Worm (Caenorhabditis elegans) whole organism, L3 larva: ENCODE results near the gene Y51H4A.1.

Source experiments
- R02D3.7 ChIP-seq: fragments of 150-350 bp; optimal IDR thresholded peaks from 2 replicates; lab custom pipeline; 2014; ENCODE audit warnings: missing biosample characterization, missing genetic modification characterization
- ZK546.5 ChIP-seq: sonication (generic microtip); optimal IDR thresholded peaks from 2 replicates; lab custom pipeline; 2017; ENCODE audit warnings: missing biosample characterization, missing genetic modification characterization
- aly-2 ChIP-seq: fragments of 150-350 bp; optimal IDR thresholded peaks from 2 replicates; lab custom pipeline; 2014; ENCODE audit warnings: missing biosample characterization, missing genetic modification characterization
- ama-1 ChIP-seq: fragments of 150-350 bp; optimal IDR thresholded peaks from 2 replicates; lab custom pipeline; 2018
- ceh-16 ChIP-seq: sonication (generic microtip); optimal IDR thresholded peaks from 2 replicates; lab custom pipeline; 2017; ENCODE audit warnings: missing biosample characterization, missing genetic modification characterization
- ceh-28 ChIP-seq: fragments of 150-350 bp; optimal IDR thresholded peaks from 2 replicates; lab custom pipeline; 2014; ENCODE audit warnings: missing biosample characterization, missing genetic modification reagents, missing genetic modification characterization
- ceh-82 ChIP-seq: fragments of 150-350 bp; optimal IDR thresholded peaks from 2 replicates; lab custom pipeline; 2014; ENCODE audit warnings: missing biosample characterization, missing genetic modification characterization
- ceh-9 ChIP-seq: sonication (generic microtip); optimal IDR thresholded peaks from 2 replicates; lab custom pipeline; 2018; ENCODE audit warnings: missing biosample characterization, missing genetic modification characterization
- daf-12 ChIP-seq: fragments of 150-350 bp; optimal IDR thresholded peaks from 2 replicates; lab custom pipeline; 2014; ENCODE audit warnings: missing biosample characterization, missing genetic modification reagents, missing genetic modification characterization
- egl-27 ChIP-seq: sonication (generic microtip); optimal IDR thresholded peaks from 4 replicates; lab custom pipeline; 2017; ENCODE audit warnings: missing biosample characterization, missing genetic modification reagents, missing genetic modification characterization
- egl-5 ChIP-seq: fragments of 150-350 bp; optimal IDR thresholded peaks from 2 replicates; lab custom pipeline; 2017; ENCODE audit warnings: missing biosample characterization, missing genetic modification reagents, missing genetic modification characterization, inconsistent platforms
- elt-1 ChIP-seq: fragments of 150-350 bp; optimal IDR thresholded peaks from 2 replicates; lab custom pipeline; 2014; ENCODE audit warnings: missing biosample characterization, missing genetic modification characterization
- elt-2 ChIP-seq: sonication (generic microtip); optimal IDR thresholded peaks from 2 replicates; lab custom pipeline; 2016; ENCODE audit warnings: missing genetic modification reagents, mild to moderate bottlenecking, missing genetic modification characterization, missing compliant biosample characterization
- elt-3 ChIP-seq, 3 experiments: fragments of 150-350 bp in 1 of 3; sonication (generic microtip) in 2 of 3; optimal IDR thresholded peaks; 2 replicates in 2 of 3; 4 replicates in 1 of 3; lab custom pipeline; 2014 to 2017; ENCODE audit warnings: missing biosample characterization in 3 of 3, missing genetic modification characterization in 3 of 3
- eor-1 ChIP-seq, 2 experiments: fragments of 150-350 bp; optimal IDR thresholded peaks; 2 replicates each; lab custom pipeline; 2014 to 2018; ENCODE audit warnings: missing biosample characterization in 2 of 2, missing genetic modification characterization in 2 of 2
- fkh-10 ChIP-seq: sonication (generic microtip); optimal IDR thresholded peaks from 2 replicates; lab custom pipeline; 2017; ENCODE audit warnings: missing biosample characterization, missing genetic modification reagents, missing genetic modification characterization
- fkh-2 ChIP-seq: fragments of 150-350 bp; optimal IDR thresholded peaks from 2 replicates; lab custom pipeline; 2014; ENCODE audit warnings: missing biosample characterization, missing genetic modification reagents, missing genetic modification characterization
- fos-1 ChIP-seq: fragments of 150-350 bp; optimal IDR thresholded peaks from 2 replicates; lab custom pipeline; 2014; ENCODE audit warnings: missing biosample characterization, missing genetic modification characterization
- hmg-11 ChIP-seq: sonication (generic microtip); optimal IDR thresholded peaks from 2 replicates; lab custom pipeline; 2016; ENCODE audit warnings: missing genetic modification characterization, missing compliant biosample characterization
- jun-1 ChIP-seq: fragments of 150-350 bp; optimal IDR thresholded peaks from 2 replicates; lab custom pipeline; 2014; ENCODE audit warnings: missing biosample characterization, missing genetic modification reagents, missing genetic modification characterization
- lin-15B ChIP-seq: fragments of 150-350 bp; optimal IDR thresholded peaks from 2 replicates; lab custom pipeline; 2014; ENCODE audit warnings: missing biosample characterization, missing genetic modification characterization
- lin-39 ChIP-seq: fragments of 150-350 bp; optimal IDR thresholded peaks from 2 replicates; lab custom pipeline; 2018; ENCODE audit warnings: missing biosample characterization, missing genetic modification reagents, missing genetic modification characterization
- lsy-12 ChIP-seq: sonication (generic microtip); optimal IDR thresholded peaks from 2 replicates; lab custom pipeline; 2016; ENCODE audit warnings: mild to moderate bottlenecking, missing genetic modification characterization, missing compliant biosample characterization
- mdl-1 ChIP-seq: fragments of 150-350 bp; optimal IDR thresholded peaks from 2 replicates; lab custom pipeline; 2014; ENCODE audit warnings: missing biosample characterization, missing genetic modification characterization
- mml-1 ChIP-seq: fragments of 150-350 bp; sonication (generic microtip); optimal IDR thresholded peaks from 3 replicates; lab custom pipeline; 2014; ENCODE audit warnings: missing biosample characterization, missing genetic modification characterization
- nfya-1 ChIP-seq: sonication (generic microtip); optimal IDR thresholded peaks from 2 replicates; lab custom pipeline; 2017; ENCODE audit warnings: missing genetic modification characterization, mild to moderate bottlenecking, missing compliant biosample characterization, antibody characterized with exemption, moderate library complexity; ENCODE audit not compliant: insufficient read depth
- nhr-11 ChIP-seq: fragments of 150-350 bp; optimal IDR thresholded peaks from 2 replicates; lab custom pipeline; 2014; ENCODE audit warnings: missing biosample characterization, missing genetic modification characterization
- nhr-12 ChIP-seq: fragments of 150-350 bp; optimal IDR thresholded peaks from 2 replicates; lab custom pipeline; 2014; ENCODE audit warnings: missing biosample characterization, missing genetic modification characterization
- nhr-23 ChIP-seq: fragments of 150-350 bp; optimal IDR thresholded peaks from 2 replicates; lab custom pipeline; 2014; ENCODE audit warnings: missing biosample characterization, missing genetic modification reagents, missing genetic modification characterization
- nhr-237 ChIP-seq: fragments of 150-350 bp; optimal IDR thresholded peaks from 2 replicates; lab custom pipeline; 2014; ENCODE audit warnings: missing biosample characterization, missing genetic modification characterization
- nhr-25 ChIP-seq: sonication (generic microtip); optimal IDR thresholded peaks from 2 replicates; lab custom pipeline; 2017; ENCODE audit warnings: missing biosample characterization, missing genetic modification characterization
- nhr-28 ChIP-seq: fragments of 150-350 bp; optimal IDR thresholded peaks from 2 replicates; lab custom pipeline; 2014; ENCODE audit warnings: missing biosample characterization, missing genetic modification characterization
- nhr-43 ChIP-seq: sonication (generic microtip); optimal IDR thresholded peaks from 2 replicates; lab custom pipeline; 2016; ENCODE audit warnings: mild to moderate bottlenecking, missing genetic modification characterization, missing compliant biosample characterization; ENCODE audit not compliant: poor library complexity, severe bottlenecking
- nhr-67 ChIP-seq: fragments of 150-350 bp; optimal IDR thresholded peaks from 2 replicates; lab custom pipeline; 2014; ENCODE audit warnings: missing biosample characterization, missing genetic modification characterization
- nhr-76 ChIP-seq: fragments of 150-350 bp; sonication (generic microtip); optimal IDR thresholded peaks from 5 replicates; lab custom pipeline; 2014; ENCODE audit warnings: missing biosample characterization, missing genetic modification characterization
- nhr-77 ChIP-seq: fragments of 150-350 bp; optimal IDR thresholded peaks from 2 replicates; lab custom pipeline; 2014; ENCODE audit warnings: missing biosample characterization, missing genetic modification characterization
- pha-4 ChIP-seq: fragments of 150-350 bp; optimal IDR thresholded peaks from 2 replicates; lab custom pipeline; 2014; ENCODE audit warnings: missing biosample characterization, missing genetic modification reagents, missing genetic modification characterization
- pqm-1 ChIP-seq: fragments of 150-350 bp; optimal IDR thresholded peaks from 2 replicates; lab custom pipeline; 2017; ENCODE audit warnings: missing biosample characterization, missing genetic modification characterization, inconsistent platforms
- sea-2 ChIP-seq: fragments of 150-350 bp; sonication (generic microtip); optimal IDR thresholded peaks from 4 replicates; lab custom pipeline; 2014; ENCODE audit warnings: missing biosample characterization, missing genetic modification reagents, missing genetic modification characterization
- skn-1 ChIP-seq: fragments of 150-350 bp; optimal IDR thresholded peaks from 2 replicates; lab custom pipeline; 2014; ENCODE audit warnings: missing biosample characterization, missing genetic modification characterization
- snpc-4 ChIP-seq: fragments of 150-350 bp; optimal IDR thresholded peaks from 2 replicates; lab custom pipeline; 2014; ENCODE audit warnings: missing biosample characterization, missing genetic modification characterization
- tbx-2 ChIP-seq: sonication (generic microtip); optimal IDR thresholded peaks from 2 replicates; lab custom pipeline; 2016; ENCODE audit warnings: mild to moderate bottlenecking, missing genetic modification characterization, missing compliant biosample characterization
- unc-39 ChIP-seq: sonication (generic microtip); optimal IDR thresholded peaks from 4 replicates; lab custom pipeline; 2017; ENCODE audit warnings: missing biosample characterization, missing genetic modification characterization
- unc-62 ChIP-seq: fragments of 150-350 bp; sonication (generic microtip); optimal IDR thresholded peaks from 4 replicates; lab custom pipeline; 2014; ENCODE audit warnings: missing biosample characterization, missing genetic modification reagents, missing genetic modification characterization
- zag-1 ChIP-seq: fragments of 150-350 bp; optimal IDR thresholded peaks from 2 replicates; lab custom pipeline; 2014; ENCODE audit warnings: missing biosample characterization, missing genetic modification characterization
- ztf-11 ChIP-seq: fragments of 150-350 bp; optimal IDR thresholded peaks from 2 replicates; lab custom pipeline; 2014; ENCODE audit warnings: missing biosample characterization, missing genetic modification characterization
- ztf-4 ChIP-seq: fragments of 150-350 bp; optimal IDR thresholded peaks from 2 replicates; lab custom pipeline; 2014; ENCODE audit warnings: missing biosample characterization, missing genetic modification characterization

The Y51H4A.1 gene

DNA sequence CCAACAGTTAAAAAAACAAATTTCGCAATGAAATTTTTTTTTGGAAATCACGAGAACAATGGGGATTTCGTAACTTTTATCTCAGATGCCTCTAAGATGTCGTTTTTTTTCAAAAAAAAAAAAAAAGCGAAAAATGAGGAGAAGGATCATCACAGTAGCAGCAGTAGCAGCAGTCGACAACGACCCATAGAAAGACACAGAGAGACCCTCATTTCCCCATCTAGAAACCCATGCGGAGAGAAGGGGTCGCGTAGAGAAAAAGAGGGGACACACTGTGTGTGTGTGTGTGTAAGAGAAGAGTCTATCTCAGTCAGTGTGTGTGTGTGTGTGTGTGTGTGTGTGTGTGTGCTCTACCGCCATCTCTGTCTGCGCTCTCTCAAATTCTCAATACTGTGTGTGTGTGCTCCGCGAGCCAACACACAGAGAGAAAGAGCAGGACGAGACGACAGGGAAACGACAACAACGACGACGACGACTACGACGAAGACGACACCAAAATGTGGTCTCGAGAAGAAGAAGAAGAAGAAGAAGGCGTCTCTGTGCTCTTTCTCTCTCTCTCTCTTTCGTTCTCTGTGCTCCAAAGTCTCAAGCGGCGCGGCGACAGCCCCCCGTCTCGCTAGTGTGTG, 14.4 kb upstream of the Y51H4A.1 start:
- TF ChIP-seq nhr-237 (tag; lab: Kevin White, UChicago): no peak
- no peak for TF ChIP-seq egl-27
- TF ChIP-seq tbx-2 (tag; lab: Kevin White, UChicago): peak; percentile 21
- TF ChIP-seq nhr-12 (tag; lab: Kevin White, UChicago): no peak
- no peak for TF ChIP-seq ZK546.5
- no peak for TF ChIP-seq aly-2 (tag; lab: Kevin White, UChicago)
- TF ChIP-seq snpc-4 (tag; lab: Kevin White, UChicago): peak; percentile 3
- TF ChIP-seq nhr-67 (tag; lab: Kevin White, UChicago): no peak
- no peak for TF ChIP-seq daf-12
- TF ChIP-seq nhr-28 (tag; lab: Kevin White, UChicago): no peak
- TF ChIP-seq nhr-23 (tag; lab: Kevin White, UChicago): no peak
- TF ChIP-seq ceh-9: no peak
- no peak for TF ChIP-seq fkh-2 (tag; lab: Kevin White, UChicago)
- TF ChIP-seq pha-4 (tag; lab: Kevin White, UChicago): peak; percentile 54
- peak; percentile 31 for TF ChIP-seq sea-2 (GFP tag; lab: Kevin White, UChicago)
- no peak for TF ChIP-seq nhr-77 (tag; lab: Kevin White, UChicago)
- no peak for TF ChIP-seq mdl-1
- TF ChIP-seq ztf-11 (tag; lab: Kevin White, UChicago): no peak
- TF ChIP-seq zag-1 (tag; lab: Kevin White, UChicago): no peak
- TF ChIP-seq eor-1 (tag; optimal IDR thresholded peaks at IDR 0.05; lab: Kevin White, UChicago): no peak
- TF ChIP-seq ceh-28 (tag; lab: Kevin White, UChicago): peak; percentile 5
- TF ChIP-seq lin-39 (tag; lab: Kevin White, UChicago): peak; percentile 71
- TF ChIP-seq egl-5: no peak
- peak; percentile 61 for TF ChIP-seq lin-15B (tag; lab: Kevin White, UChicago)
- peak; percentile 88 for TF ChIP-seq hmg-11
- peak; percentile 65 for TF ChIP-seq nfya-1 (tag; lab: Kevin White, UChicago)
- peak; percentile 63 for TF ChIP-seq unc-62
- TF ChIP-seq lsy-12: peak; percentile 56
- no peak for TF ChIP-seq R02D3.7 (tag; lab: Kevin White, UChicago)
- peak; percentile 5 for TF ChIP-seq skn-1 (tag; lab: Kevin White, UChicago)
- TF ChIP-seq elt-1 (tag; lab: Kevin White, UChicago): peak; percentile 5
- peak; percentile 65 for TF ChIP-seq jun-1
- no peak for TF ChIP-seq mml-1
- peak; percentile 75 for TF ChIP-seq nhr-11 (tag; lab: Kevin White, UChicago)
- TF ChIP-seq nhr-76 (tag; lab: Kevin White, UChicago): no peak
- no peak for TF ChIP-seq ceh-82 (tag; lab: Kevin White, UChicago)
- no peak for TF ChIP-seq fkh-10
- peak; percentile 32 for TF ChIP-seq nhr-43 (tag; lab: Kevin White, UChicago)
- TF ChIP-seq unc-39: no peak
- TF ChIP-seq ceh-16: no peak
- TF ChIP-seq pqm-1: peak; percentile 31
- no peak for TF ChIP-seq nhr-25 (tag; lab: Kevin White, UChicago)
- no peak for TF ChIP-seq fos-1 (tag; lab: Kevin White, UChicago)
- TF ChIP-seq ama-1 (lab: Kevin White, UChicago): peak; percentile 70
- peak; percentile 66 for TF ChIP-seq elt-2 (tag; lab: Kevin White, UChicago)
- no peak for TF ChIP-seq elt-3 (tag; optimal IDR thresholded peaks at IDR 0.05; lab: Kevin White, UChicago)
- no peak for TF ChIP-seq ztf-4
